Worm (Caenorhabditis elegans): Measurements from ENCODE around the gene him-6.

DNA sequence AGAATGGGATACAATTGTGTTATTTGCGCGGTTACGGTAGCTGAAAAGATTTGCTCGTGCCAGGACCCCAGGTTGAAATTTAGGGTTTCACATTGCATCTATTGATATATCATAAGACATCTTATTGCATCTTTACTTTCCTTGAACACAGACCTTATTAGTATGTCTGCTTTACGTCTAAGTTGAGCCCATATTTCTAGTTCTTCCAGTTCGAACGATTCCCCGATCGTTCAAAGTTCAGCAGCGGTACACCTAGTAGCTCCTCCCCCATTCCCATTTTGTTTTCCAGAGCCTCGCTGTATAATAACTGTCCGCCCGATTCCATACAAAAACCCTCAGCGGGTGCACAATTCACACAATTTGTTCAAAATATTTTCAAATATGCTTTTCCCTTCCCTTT lies 48.9 kb upstream of the him-6 start, which contains the start of gene C25G4.17:
- TF ChIP-seq unc-39 (tag; optimal IDR thresholded peaks at IDR 0.05) (no peak), elt-1 (tag; optimal IDR thresholded peaks at IDR 0.05) (no peak), fos-1 (tag; optimal IDR thresholded peaks at IDR 0.05) (no peak), ceh-82 (tag; optimal IDR thresholded peaks at IDR 0.05) (no peak), jun-1 (tag; optimal IDR thresholded peaks at IDR 0.05) (no peak), nhr-11 (tag; optimal IDR thresholded peaks at IDR 0.05) (no peak)
